Fruit fly (Drosophila melanogaster) whole organism, embryonic: ENCODE measurements around the gene I-2.

Experiments
- Atf6 ChIP-seq: fragments of 200-800 bp; sonication (Bioruptor generic); IDR thresholded peaks from 2 replicates; pipeline ENCODE4 v1.3.6; 2022; ENCODE audit warnings: missing biosample characterization, missing genetic modification characterization
- CG10147 ChIP-seq: fragments of 200-800 bp; sonication (Bioruptor generic); optimal IDR thresholded peaks from 2 replicates; lab custom pipeline; 2019; ENCODE audit warnings: missing biosample characterization, mild to moderate bottlenecking, missing genetic modification characterization, moderate library complexity
- CG10209 ChIP-seq: fragments of 200-800 bp; sonication (Bioruptor generic); optimal IDR thresholded peaks from 3 replicates; lab custom pipeline; 2017; ENCODE audit warnings: missing biosample characterization, mild to moderate bottlenecking, missing genetic modification characterization, missing genetic modification reagents
- CG10321 ChIP-seq: fragments of 200-800 bp; sonication (Bioruptor generic); IDR thresholded peaks from 2 replicates; pipeline ENCODE4 v1.3.6; 2022; ENCODE audit warnings: missing biosample characterization, missing genetic modification characterization
- CG12104 ChIP-seq: fragments of 200-800 bp; sonication (Bioruptor generic); optimal IDR thresholded peaks from 3 replicates; lab custom pipeline; 2016; ENCODE audit warnings: missing biosample characterization, missing genetic modification characterization
- CG12391 ChIP-seq: fragments of 200-800 bp; sonication (Bioruptor generic); optimal IDR thresholded peaks from 3 replicates; lab custom pipeline; 2018; ENCODE audit warnings: missing biosample characterization, mild to moderate bottlenecking, missing genetic modification characterization, moderate library complexity
- CG12769 ChIP-seq: fragments of 200-800 bp; sonication (Bioruptor generic); optimal IDR thresholded peaks from 2 replicates; lab custom pipeline; 2019; ENCODE audit warnings: missing biosample characterization, mild to moderate bottlenecking, missing genetic modification characterization, moderate library complexity
- CG15479 ChIP-seq: fragments of 200-800 bp; sonication (Bioruptor generic); optimal IDR thresholded peaks from 3 replicates; lab custom pipeline; 2019; ENCODE audit warnings: missing biosample characterization, mild to moderate bottlenecking, missing genetic modification characterization, moderate library complexity
- CG15514 ChIP-seq: fragments of 200-800 bp; sonication (Bioruptor generic); optimal IDR thresholded peaks from 3 replicates; lab custom pipeline; 2017; ENCODE audit warnings: missing biosample characterization, missing genetic modification characterization, mild to moderate bottlenecking, moderate library complexity, missing genetic modification reagents
- CG1832 ChIP-seq: fragments of 200-800 bp; sonication (Bioruptor generic); optimal IDR thresholded peaks from 2 replicates; lab custom pipeline; 2017; ENCODE audit warnings: missing biosample characterization, mild to moderate bottlenecking, missing genetic modification characterization, inconsistent platforms
- CG31224 ChIP-seq: fragments of 200-800 bp; sonication (Bioruptor generic); IDR thresholded peaks from 2 replicates; pipeline ENCODE4 v1.3.6; 2022; ENCODE audit warnings: missing biosample characterization, missing genetic modification characterization
- CG31388 ChIP-seq: fragments of 200-800 bp; sonication (Bioruptor generic); optimal IDR thresholded peaks from 2 replicates; lab custom pipeline; 2016; ENCODE audit warnings: missing biosample characterization, missing genetic modification characterization
- CG31441 ChIP-seq: fragments of 200-800 bp; sonication (Bioruptor generic); IDR thresholded peaks from 2 replicates; pipeline ENCODE4 v1.3.6; 2022; ENCODE audit warnings: missing biosample characterization, missing genetic modification characterization
- CG4617 ChIP-seq: fragments of 200-800 bp; sonication (Bioruptor generic); optimal IDR thresholded peaks from 3 replicates; lab custom pipeline; 2016; ENCODE audit warnings: missing biosample characterization, missing genetic modification characterization, borderline replicate concordance
- CG5180 ChIP-seq: fragments of 200-800 bp; sonication (Bioruptor generic); optimal IDR thresholded peaks from 3 replicates; lab custom pipeline; 2017; ENCODE audit warnings: missing biosample characterization, missing genetic modification characterization, mild to moderate bottlenecking, moderate library complexity, missing genetic modification reagents
- CG5953 ChIP-seq: fragments of 200-800 bp; sonication (Bioruptor generic); IDR thresholded peaks from 2 replicates; pipeline ENCODE4 v1.3.6; 2022; ENCODE audit warnings: missing biosample characterization, missing genetic modification characterization
- CG7372 ChIP-seq: fragments of 200-800 bp; sonication (Bioruptor generic); IDR thresholded peaks from 2 replicates; pipeline ENCODE4 v1.3.6; 2022; ENCODE audit warnings: missing biosample characterization, missing genetic modification characterization
- CG8765 ChIP-seq: fragments of 200-800 bp; sonication (Bioruptor generic); IDR thresholded peaks from 2 replicates; pipeline ENCODE4 v1.3.6; 2022; ENCODE audit warnings: missing biosample characterization, missing genetic modification characterization
- CG8924 ChIP-seq: fragments of 200-800 bp; optimal IDR thresholded peaks from 3 replicates; lab custom pipeline; 2019; ENCODE audit warnings: missing biosample characterization, mild to moderate bottlenecking, missing genetic modification characterization, moderate library complexity
- HLH4C ChIP-seq: fragments of 200-800 bp; sonication (Bioruptor generic); IDR thresholded peaks from 3 replicates; pipeline ENCODE4 v1.3.6; 2022; ENCODE audit warnings: missing biosample characterization, missing genetic modification characterization; ENCODE audit not compliant: partially characterized antibody
- Hey ChIP-seq: fragments of 200-800 bp; sonication (Bioruptor generic); optimal IDR thresholded peaks from 3 replicates; lab custom pipeline; 2018; ENCODE audit warnings: missing biosample characterization, mild to moderate bottlenecking, missing genetic modification characterization
- Hr39 ChIP-seq: fragments of >200 bp; optimal IDR thresholded peaks from 2 replicates; lab custom pipeline; 2017
- Mes4 ChIP-seq: fragments of 200-800 bp; sonication (Bioruptor generic); optimal IDR thresholded peaks from 2 replicates; lab custom pipeline; 2016; ENCODE audit warnings: missing biosample characterization, missing genetic modification characterization
- NK7.1 ChIP-seq: fragments of 200-800 bp; sonication (Bioruptor generic); optimal IDR thresholded peaks from 3 replicates; lab custom pipeline; 2016; ENCODE audit warnings: missing biosample characterization, missing genetic modification characterization
- Neu2 ChIP-seq: fragments of 200-800 bp; sonication (Bioruptor generic); optimal IDR thresholded peaks from 3 replicates; lab custom pipeline; 2016; ENCODE audit warnings: missing biosample characterization, missing genetic modification characterization, borderline replicate concordance
- Nf-YC ChIP-seq: fragments of 200-800 bp; optimal IDR thresholded peaks from 3 replicates; lab custom pipeline; 2019; ENCODE audit warnings: missing biosample characterization, mild to moderate bottlenecking, missing genetic modification characterization, moderate library complexity
- Side ChIP-seq: fragments of 200-800 bp; sonication (Bioruptor generic); optimal IDR thresholded peaks from 2 replicates; lab custom pipeline; 2016; ENCODE audit warnings: missing biosample characterization, missing genetic modification characterization
- Six4 ChIP-seq: fragments of 200-800 bp; sonication (Bioruptor generic); optimal IDR thresholded peaks from 2 replicates; lab custom pipeline; 2016; ENCODE audit warnings: missing biosample characterization, missing genetic modification characterization
- TFAM ChIP-seq: fragments of 200-800 bp; sonication (Bioruptor generic); optimal IDR thresholded peaks from 2 replicates; lab custom pipeline; 2017; ENCODE audit warnings: missing biosample characterization, missing genetic modification characterization, inconsistent platforms
- ac ChIP-seq: fragments of 200-800 bp; sonication (Bioruptor generic); optimal IDR thresholded peaks from 3 replicates; lab custom pipeline; 2017; ENCODE audit warnings: missing biosample characterization, mild to moderate bottlenecking, missing genetic modification characterization
- amos ChIP-seq: fragments of 200-800 bp; sonication (Bioruptor generic); IDR thresholded peaks from 2 replicates; pipeline ENCODE4 v1.3.6; 2022; ENCODE audit warnings: missing biosample characterization, missing genetic modification characterization; ENCODE audit not compliant: partially characterized antibody
- aop ChIP-seq: fragments of 200-800 bp; sonication (Bioruptor generic); IDR thresholded peaks from 2 replicates; pipeline ENCODE4 v1.3.6; 2022; ENCODE audit warnings: missing biosample characterization, missing genetic modification characterization
- bbx ChIP-seq: fragments of 200-800 bp; sonication (Bioruptor generic); IDR thresholded peaks from 2 replicates; pipeline ENCODE4 v1.3.6; 2022; ENCODE audit warnings: missing biosample characterization, missing genetic modification characterization; ENCODE audit not compliant: partially characterized antibody
- cwo ChIP-seq: fragments of 200-800 bp; sonication (Bioruptor generic); optimal IDR thresholded peaks from 3 replicates; lab custom pipeline; 2017; ENCODE audit warnings: missing biosample characterization, missing genetic modification characterization, mild to moderate bottlenecking, moderate library complexity, missing genetic modification reagents
- dimm ChIP-seq: fragments of 200-800 bp; sonication (Bioruptor generic); IDR thresholded peaks from 2 replicates; pipeline ENCODE4 v1.3.6; 2022; ENCODE audit warnings: missing biosample characterization, missing genetic modification characterization
- emc ChIP-seq: fragments of 200-800 bp; sonication (Bioruptor generic); optimal IDR thresholded peaks from 2 replicates; lab custom pipeline; 2016; ENCODE audit warnings: missing biosample characterization, missing genetic modification characterization
- eyg ChIP-seq: fragments of 200-800 bp; sonication (Bioruptor generic); optimal IDR thresholded peaks from 3 replicates; lab custom pipeline; 2016; ENCODE audit warnings: missing biosample characterization, missing genetic modification characterization
- ftz-f1 ChIP-seq: fragments of 200-800 bp; sonication (Bioruptor generic); optimal IDR thresholded peaks from 2 replicates; lab custom pipeline; 2016; ENCODE audit warnings: missing biosample characterization, missing genetic modification characterization
- grau ChIP-seq: fragments of 200-800 bp; optimal IDR thresholded peaks from 3 replicates; lab custom pipeline; 2019; ENCODE audit warnings: missing biosample characterization, mild to moderate bottlenecking, missing genetic modification characterization, moderate library complexity
- phol ChIP-seq: fragments of 200-800 bp; sonication (Bioruptor generic); optimal IDR thresholded peaks from 3 replicates; lab custom pipeline; 2018; ENCODE audit warnings: missing biosample characterization, mild to moderate bottlenecking, missing genetic modification characterization, moderate library complexity
- pnt ChIP-seq: fragments of 200-800 bp; sonication (Bioruptor generic); optimal IDR thresholded peaks from 3 replicates; lab custom pipeline; 2016; ENCODE audit warnings: missing biosample characterization, missing genetic modification characterization
- pros ChIP-seq: fragments of 200-800 bp; sonication (Bioruptor generic); optimal IDR thresholded peaks from 3 replicates; lab custom pipeline; 2019; ENCODE audit warnings: missing biosample characterization, mild to moderate bottlenecking, missing genetic modification characterization, moderate library complexity
- pum ChIP-seq: fragments of 200-800 bp; sonication (Bioruptor generic); optimal IDR thresholded peaks from 2 replicates; lab custom pipeline; 2016; ENCODE audit warnings: missing biosample characterization, missing genetic modification characterization
- sd ChIP-seq: fragments of 200-800 bp; sonication (Bioruptor generic); optimal IDR thresholded peaks from 3 replicates; lab custom pipeline; 2018; ENCODE audit warnings: missing biosample characterization, mild to moderate bottlenecking, missing genetic modification characterization, moderate library complexity
- sisA ChIP-seq: fragments of 200-800 bp; sonication (Bioruptor generic); IDR thresholded peaks from 2 replicates; pipeline ENCODE4 v1.3.6; 2022; ENCODE audit warnings: missing biosample characterization, missing genetic modification characterization
- tap ChIP-seq: fragments of 200-800 bp; optimal IDR thresholded peaks from 3 replicates; lab custom pipeline; 2019; ENCODE audit warnings: missing biosample characterization, mild to moderate bottlenecking, missing genetic modification characterization, moderate library complexity
- tgo ChIP-seq: fragments of 200-800 bp; sonication (Bioruptor generic); IDR thresholded peaks from 3 replicates; pipeline ENCODE4 v1.3.6; 2022; ENCODE audit warnings: missing biosample characterization, missing genetic modification characterization
- tin ChIP-seq: fragments of 200-800 bp; sonication (Bioruptor generic); optimal IDR thresholded peaks from 3 replicates; lab custom pipeline; 2016; ENCODE audit warnings: missing biosample characterization, missing genetic modification characterization
- vfl ChIP-seq: fragments of 200-800 bp; sonication (Bioruptor generic); optimal IDR thresholded peaks from 2 replicates; lab custom pipeline; 2016; ENCODE audit warnings: missing biosample characterization, missing genetic modification characterization
- zf30C ChIP-seq: fragments of 200-800 bp; sonication (Bioruptor generic); optimal IDR thresholded peaks from 3 replicates; lab custom pipeline; 2018; ENCODE audit warnings: missing biosample characterization, mild to moderate bottlenecking, missing genetic modification characterization

Gene I-2

dm6 chr3L:9855784-9856426 is 19.3 kb upstream of the I-2 start (continued):
- TF ChIP-seq dimm (peak; percentile 93), ftz-f1 (GFP tag; lab: Kevin White, UChicago) (peak; percentile 38), CG4617 (GFP tag; lab: Kevin White, UChicago) (peak; percentile 79), CG15514 (GFP tag; lab: Kevin White, UChicago) (peak; percentile 73), CG5953 (GFP tag; lab: Robert Waterston, UW) (peak; percentile 97), CG12104 (peak; percentile 95), emc (GFP tag; lab: Kevin White, UChicago) (peak; percentile 83), CG10209 (GFP tag; lab: Kevin White, UChicago) (peak; percentile 96), CG1832 (no peak), HLH4C (GFP tag; lab: Robert Waterston, UW) (no peak), Mes4 (GFP tag; lab: Kevin White, UChicago) (peak; percentile 97), pnt (peak; percentile 98), tap (peak; percentile 97), amos (GFP tag; lab: Robert Waterston, UW) (no peak), pros (GFP tag; lab: Kevin White, UChicago) (peak; percentile 87), CG31224 (GFP tag; lab: Robert Waterston, UW) (peak; percentile 89), CG15479 (peak; percentile 98), CG8924 (tag; lab: Kevin White, UChicago) (peak; percentile 98), Hr39 (lab: Kevin White, UChicago) (no peak), zf30C (GFP tag; lab: Kevin White, UChicago) (no peak), CG12391 (peak; percentile 97), TFAM (GFP tag; lab: Kevin White, UChicago) (peak; percentile 94), CG5180 (GFP tag; lab: Kevin White, UChicago) (peak; percentile 92), sd (tag; lab: Kevin White, UChicago) (peak; percentile 80), NK7.1 (GFP tag; lab: Kevin White, UChicago) (peak; percentile 93), vfl (GFP tag; lab: Kevin White, UChicago) (peak; percentile 89), grau (tag; lab: Kevin White, UChicago) (peak; percentile 94), Neu2 (GFP tag; lab: Kevin White, UChicago) (peak; percentile 97), CG10147 (GFP tag; lab: Kevin White, UChicago) (peak; percentile 94), tin (GFP tag; lab: Kevin White, UChicago) (peak; percentile 98), CG12769 (tag; lab: Kevin White, UChicago) (peak; percentile 94), ac (GFP tag; lab: Kevin White, UChicago) (peak; percentile 95), CG7372 (GFP tag; lab: Robert Waterston, UW) (peak; percentile 94), cwo (GFP tag; lab: Kevin White, UChicago) (peak; percentile 90), Side (peak; percentile 99), CG31388 (GFP tag; lab: Kevin White, UChicago) (peak; percentile 94), tgo (GFP tag; lab: Robert Waterston, UW) (peak; percentile 95), bbx (GFP tag; lab: Robert Waterston, UW) (0 out of 2 replicates have a peak, but pooled peaks have one; percentile 13), aop (peak; percentile 96), CG10321 (peak; percentile 75), Atf6 (GFP tag; lab: Robert Waterston, UW) (peak; percentile 92), CG8765 (GFP tag; lab: Robert Waterston, UW) (peak; percentile 98), pum (peak; percentile 99), Six4 (GFP tag; lab: Kevin White, UChicago) (peak; percentile 97), CG31441 (GFP tag; lab: Robert Waterston, UW) (peak; percentile 69), eyg (peak; percentile 93), phol (tag; lab: Kevin White, UChicago) (peak; percentile 99), sisA (GFP tag; lab: Robert Waterston, UW) (peak; percentile 96), Nf-YC (tag; lab: Kevin White, UChicago) (peak; percentile 76), Hey (peak; percentile 74)
